Worm (Caenorhabditis elegans) whole organism, L1 larva: ENCODE measurements around the gene tbc-3.

Experiments
- C34B4.2 ChIP-seq: sonication (generic microtip); optimal IDR thresholded peaks from 2 replicates; lab custom pipeline; 2017; ENCODE audit warnings: mild to moderate bottlenecking, missing genetic modification characterization, missing compliant biosample characterization
- F16B12.6 ChIP-seq: fragments of 150-350 bp; optimal IDR thresholded peaks from 2 replicates; lab custom pipeline; 2014; ENCODE audit warnings: missing biosample characterization, missing genetic modification characterization
- aha-1 ChIP-seq: fragments of 150-350 bp; optimal IDR thresholded peaks from 2 replicates; lab custom pipeline; 2014; ENCODE audit warnings: missing biosample characterization, missing genetic modification characterization
- alr-1 ChIP-seq: fragments of 200-800 bp; sonication (Bioruptor generic); optimal IDR thresholded peaks from 2 replicates; lab custom pipeline; 2018; ENCODE audit warnings: borderline replicate concordance, mild to moderate bottlenecking, missing genetic modification characterization, missing compliant biosample characterization
- aly-2 ChIP-seq: fragments of 150-350 bp; optimal IDR thresholded peaks from 2 replicates; lab custom pipeline; 2014; ENCODE audit warnings: missing biosample characterization, missing genetic modification characterization
- ama-1 ChIP-seq: fragments of 150-350 bp; optimal IDR thresholded peaks from 2 replicates; lab custom pipeline; 2014
- ceh-8 ChIP-seq: fragments of 200-800 bp; sonication (Bioruptor generic); optimal IDR thresholded peaks from 2 replicates; lab custom pipeline; 2018; ENCODE audit warnings: mild to moderate bottlenecking, missing genetic modification characterization, moderate library complexity, missing compliant biosample characterization
- ceh-82 ChIP-seq, 3 experiments: fragments of 150-350 bp in 1 of 3; sonication (generic microtip) in 2 of 3; optimal IDR thresholded peaks; 2 replicates each; lab custom pipeline; 2014 to 2017; ENCODE audit warnings: missing biosample characterization in 3 of 3, missing genetic modification characterization in 3 of 3
- ceh-88 ChIP-seq: fragments of 200-800 bp; sonication (Bioruptor generic); IDR thresholded peaks from 2 replicates; pipeline ENCODE4 v1.3.6; 2022; ENCODE audit warnings: missing genetic modification characterization, missing compliant biosample characterization
- ces-1 ChIP-seq: fragments of 150-350 bp; optimal IDR thresholded peaks from 2 replicates; lab custom pipeline; 2014; ENCODE audit warnings: missing biosample characterization, missing genetic modification reagents, missing genetic modification characterization
- dpl-1 ChIP-seq, 3 experiments: fragments of 150-350 bp in 2 of 3; sonication (generic microtip) in 1 of 3; optimal IDR thresholded peaks; 2 replicates each; lab custom pipeline; 2014 to 2017; ENCODE audit warnings: missing biosample characterization in 3 of 3, missing genetic modification characterization in 3 of 3, missing genetic modification reagents in 3 of 3
- efl-1 ChIP-seq, 4 experiments: fragments of 150-350 bp; optimal IDR thresholded peaks in 3 of 4; peaks in 1 of 4; 1 replicate in 1 of 4; 2 replicates in 3 of 4; lab custom pipeline; 2014; ENCODE audit warnings: missing biosample characterization in 2 of 4, missing genetic modification characterization in 2 of 4, missing genetic modification reagents in 2 of 4
- fkh-10 ChIP-seq: sonication (generic microtip); optimal IDR thresholded peaks from 2 replicates; lab custom pipeline; 2017; ENCODE audit warnings: missing biosample characterization, missing genetic modification reagents, missing genetic modification characterization
- fos-1 ChIP-seq: fragments of 150-350 bp; optimal IDR thresholded peaks from 2 replicates; lab custom pipeline; 2014; ENCODE audit warnings: missing biosample characterization, missing genetic modification characterization
- grh-1 ChIP-seq: fragments of 200-800 bp; sonication (Bioruptor generic); IDR thresholded peaks from 2 replicates; pipeline ENCODE4 v1.3.6; 2022; ENCODE audit warnings: missing genetic modification reagents, missing genetic modification characterization, missing compliant biosample characterization
- hpl-2 ChIP-seq: fragments of 150-350 bp; optimal IDR thresholded peaks from 2 replicates; lab custom pipeline; 2014; ENCODE audit warnings: missing biosample characterization, missing genetic modification reagents, missing genetic modification characterization
- irx-1 ChIP-seq: sonication (generic microtip); optimal IDR thresholded peaks from 2 replicates; lab custom pipeline; 2016; ENCODE audit warnings: missing genetic modification characterization, missing compliant biosample characterization
- lin-14 ChIP-seq: fragments of 200-800 bp; sonication (Bioruptor generic); optimal IDR thresholded peaks from 2 replicates; lab custom pipeline; 2018; ENCODE audit warnings: mild to moderate bottlenecking, missing genetic modification characterization, moderate library complexity, missing compliant biosample characterization
- lin-15B ChIP-seq: fragments of 150-350 bp; sonication (generic microtip); optimal IDR thresholded peaks from 3 replicates; lab custom pipeline; 2014; ENCODE audit warnings: missing biosample characterization, missing genetic modification characterization
- lin-35 ChIP-seq, 2 experiments: fragments of 150-350 bp; optimal IDR thresholded peaks; 2 replicates each; lab custom pipeline; 2014; ENCODE audit warnings: missing biosample characterization in 2 of 2, missing genetic modification characterization in 2 of 2, missing genetic modification reagents in 2 of 2
- lir-3 ChIP-seq: sonication (generic microtip); optimal IDR thresholded peaks from 2 replicates; lab custom pipeline; 2016; ENCODE audit warnings: mild to moderate bottlenecking, missing genetic modification characterization, moderate library complexity, missing compliant biosample characterization; ENCODE audit not compliant: poor library complexity
- lsy-2 ChIP-seq, 2 experiments: fragments of 150-350 bp; optimal IDR thresholded peaks; 2 replicates each; lab custom pipeline; 2014; ENCODE audit warnings: missing biosample characterization in 2 of 2, missing genetic modification characterization in 2 of 2
- mab-9 ChIP-seq: fragments of 200-800 bp; sonication (Bioruptor generic); IDR thresholded peaks from 2 replicates; pipeline ENCODE4 v1.3.6; 2022; ENCODE audit warnings: missing genetic modification reagents, missing genetic modification characterization, missing compliant biosample characterization
- mdl-1 ChIP-seq, 2 experiments: fragments of 150-350 bp; optimal IDR thresholded peaks; 2 replicates each; lab custom pipeline; 2014 to 2017; ENCODE audit warnings: missing biosample characterization in 2 of 2, missing genetic modification characterization in 2 of 2, inconsistent platforms in 1 of 2
- mep-1 ChIP-seq: fragments of 150-350 bp; optimal IDR thresholded peaks from 2 replicates; lab custom pipeline; 2014; ENCODE audit warnings: missing biosample characterization, missing genetic modification characterization
- nhr-12 ChIP-seq: sonication (generic microtip); optimal IDR thresholded peaks from 2 replicates; lab custom pipeline; 2017; ENCODE audit warnings: missing biosample characterization, missing genetic modification characterization
- nhr-20 ChIP-seq: sonication (generic microtip); optimal IDR thresholded peaks from 2 replicates; lab custom pipeline; 2016; ENCODE audit warnings: mild to moderate bottlenecking, missing genetic modification characterization, missing compliant biosample characterization
- nhr-71 ChIP-seq: sonication (generic microtip); optimal IDR thresholded peaks from 2 replicates; lab custom pipeline; 2016; ENCODE audit warnings: mild to moderate bottlenecking, missing genetic modification characterization, moderate library complexity, missing compliant biosample characterization
- nhr-76 ChIP-seq: sonication (generic microtip); optimal IDR thresholded peaks from 2 replicates; lab custom pipeline; 2017; ENCODE audit warnings: missing biosample characterization, missing genetic modification characterization
- nhr-77 ChIP-seq: fragments of 150-350 bp; optimal IDR thresholded peaks from 2 replicates; lab custom pipeline; 2014; ENCODE audit warnings: missing biosample characterization, missing genetic modification characterization
- nhr-85 ChIP-seq: sonication (generic microtip); peaks from one replicate; lab custom pipeline; 2016; ENCODE audit warnings: missing genetic modification characterization, inconsistent platforms, missing compliant biosample characterization
- nhr-90 ChIP-seq: sonication (generic microtip); optimal IDR thresholded peaks from 2 replicates; lab custom pipeline; 2016; ENCODE audit warnings: mild to moderate bottlenecking, missing genetic modification characterization, missing compliant biosample characterization; ENCODE audit not compliant: poor library complexity
- pag-3 ChIP-seq: sonication (generic microtip); optimal IDR thresholded peaks from 2 replicates; lab custom pipeline; 2017; ENCODE audit warnings: missing genetic modification characterization, mild to moderate bottlenecking, missing compliant biosample characterization, antibody characterized with exemption, borderline replicate concordance; ENCODE audit not compliant: insufficient read depth
- pax-3 ChIP-seq: fragments of 200-800 bp; sonication (Bioruptor generic); optimal IDR thresholded peaks from 2 replicates; lab custom pipeline; 2018; ENCODE audit warnings: mild to moderate bottlenecking, missing genetic modification characterization, moderate library complexity, missing compliant biosample characterization
- pqm-1 ChIP-seq: sonication (generic microtip); optimal IDR thresholded peaks from 3 replicates; lab custom pipeline; 2017; ENCODE audit warnings: missing biosample characterization, missing genetic modification characterization
- rnt-1 ChIP-seq: sonication (generic microtip); optimal IDR thresholded peaks from 2 replicates; lab custom pipeline; 2016; ENCODE audit warnings: mild to moderate bottlenecking, missing genetic modification characterization, moderate library complexity, missing compliant biosample characterization
- sox-4 ChIP-seq: sonication (generic microtip); optimal IDR thresholded peaks from 2 replicates; lab custom pipeline; 2016; ENCODE audit warnings: missing genetic modification characterization, missing compliant biosample characterization
- swsn-7 ChIP-seq: sonication (generic microtip); optimal IDR thresholded peaks from 2 replicates; lab custom pipeline; 2016; ENCODE audit warnings: missing genetic modification characterization, missing compliant biosample characterization
- tbx-2 ChIP-seq: sonication (generic microtip); optimal IDR thresholded peaks from 2 replicates; lab custom pipeline; 2016; ENCODE audit warnings: missing genetic modification characterization, missing compliant biosample characterization
- tlp-1 ChIP-seq: fragments of 150-350 bp; optimal IDR thresholded peaks from 2 replicates; lab custom pipeline; 2014; ENCODE audit warnings: missing biosample characterization, missing genetic modification characterization
- unc-130 ChIP-seq: fragments of 150-350 bp; optimal IDR thresholded peaks from 2 replicates; lab custom pipeline; 2017; ENCODE audit warnings: missing biosample characterization, missing genetic modification characterization, inconsistent platforms
- unc-86 ChIP-seq: sonication (generic microtip); optimal IDR thresholded peaks from 2 replicates; lab custom pipeline; 2016; ENCODE audit warnings: missing genetic modification characterization, missing compliant biosample characterization
- unc-98 ChIP-seq: fragments of 200-800 bp; sonication (Bioruptor generic); IDR thresholded peaks from 2 replicates; pipeline ENCODE4 v1.3.6; 2022; ENCODE audit warnings: missing genetic modification characterization, missing compliant biosample characterization
- vab-15 ChIP-seq: sonication (generic microtip); optimal IDR thresholded peaks from 2 replicates; lab custom pipeline; 2017; ENCODE audit warnings: missing genotype, mild to moderate bottlenecking, missing genetic modification characterization, missing compliant biosample characterization
- xbp-1 ChIP-seq: sonication (generic microtip); optimal IDR thresholded peaks from 2 replicates; lab custom pipeline; 2016; ENCODE audit warnings: missing genetic modification characterization, missing compliant biosample characterization
- zag-1 ChIP-seq: fragments of 150-350 bp; optimal IDR thresholded peaks from 2 replicates; lab custom pipeline; 2014; ENCODE audit warnings: missing biosample characterization, missing genetic modification characterization
- zip-4 ChIP-seq: fragments of 200-800 bp; sonication (Bioruptor generic); optimal IDR thresholded peaks from 2 replicates; lab custom pipeline; 2018; ENCODE audit warnings: mild to moderate bottlenecking, missing genetic modification characterization, moderate library complexity, missing compliant biosample characterization
- ztf-4 ChIP-seq: fragments of 150-350 bp; optimal IDR thresholded peaks from 2 replicates; lab custom pipeline; 2014; ENCODE audit warnings: missing biosample characterization, missing genetic modification characterization

The tbc-3 gene

ce11 chrIV:9869344-9869743 is 29.5 kb upstream of the tbc-3 start:
- TF ChIP-seq tbx-2 (tag; lab: Kevin White, UChicago) (peak; percentile 45), nhr-77 (tag; lab: Kevin White, UChicago) (peak; percentile 16), sox-4 (no peak), ama-1 (lab: Kevin White, UChicago) (no peak), lin-14 (GFP tag; lab: Kevin White, UChicago) (peak; percentile 31)

ce11 chrIV:9872210-9872609 is 26.6 kb upstream of the tbc-3 start:
- no peak for TF ChIP-seq lin-35 (GFP tag; optimal IDR thresholded peaks at IDR 0.05; lab: Kevin White, UChicago)
- TF ChIP-seq mab-9 = no peak
- TF ChIP-seq swsn-7 = no peak
- no peak for TF ChIP-seq unc-98 (GFP tag; lab: Robert Waterston, UW)
- peak; percentile 86 for TF ChIP-seq nhr-85 (tag; lab: Kevin White, UChicago)
- TF ChIP-seq nhr-90 = no peak
- TF ChIP-seq C34B4.2 (tag; lab: Kevin White, UChicago) = no peak
- TF ChIP-seq lir-3 (tag; lab: Kevin White, UChicago) = no peak
- no peak for TF ChIP-seq alr-1 (tag; lab: Kevin White, UChicago)
- TF ChIP-seq fos-1 (tag; lab: Kevin White, UChicago) = no peak
- TF ChIP-seq nhr-76 = no peak
- TF ChIP-seq irx-1 (tag; lab: Kevin White, UChicago) = no peak
- TF ChIP-seq lsy-2 (tag; optimal IDR thresholded peaks at IDR 0.05; lab: Kevin White, UChicago) = peak in 1 of 2 experiments; percentile 29
- no peak for TF ChIP-seq nhr-71 (tag; lab: Kevin White, UChicago)
- no peak for TF ChIP-seq mep-1 (tag; lab: Kevin White, UChicago)
- TF ChIP-seq aly-2 = no peak
- TF ChIP-seq unc-130 = no peak
- no peak for TF ChIP-seq efl-1 (optimal IDR thresholded peaks at IDR 0.05; lab: Kevin White, UChicago)
- TF ChIP-seq efl-1 (GFP tag; optimal IDR thresholded peaks at IDR 0.05 in 1 of 2; lab: Kevin White, UChicago) = peak in 1 of 2 experiments; percentile 53
- no peak for TF ChIP-seq ces-1
- TF ChIP-seq xbp-1 (tag; lab: Kevin White, UChicago) = no peak
- TF ChIP-seq mdl-1 (tag; optimal IDR thresholded peaks at IDR 0.05; lab: Kevin White, UChicago) = no peak
- peak; percentile 52 for TF ChIP-seq nhr-20 (tag; lab: Kevin White, UChicago)
- TF ChIP-seq aha-1 = no peak
- no peak for TF ChIP-seq nhr-77 (tag; lab: Kevin White, UChicago)
- no peak for TF ChIP-seq lin-15B
- TF ChIP-seq hpl-2 (GFP tag; lab: Kevin White, UChicago) = no peak
- no peak for TF ChIP-seq ceh-82 (tag; optimal IDR thresholded peaks at IDR 0.05; lab: Kevin White, UChicago)

DNA sequence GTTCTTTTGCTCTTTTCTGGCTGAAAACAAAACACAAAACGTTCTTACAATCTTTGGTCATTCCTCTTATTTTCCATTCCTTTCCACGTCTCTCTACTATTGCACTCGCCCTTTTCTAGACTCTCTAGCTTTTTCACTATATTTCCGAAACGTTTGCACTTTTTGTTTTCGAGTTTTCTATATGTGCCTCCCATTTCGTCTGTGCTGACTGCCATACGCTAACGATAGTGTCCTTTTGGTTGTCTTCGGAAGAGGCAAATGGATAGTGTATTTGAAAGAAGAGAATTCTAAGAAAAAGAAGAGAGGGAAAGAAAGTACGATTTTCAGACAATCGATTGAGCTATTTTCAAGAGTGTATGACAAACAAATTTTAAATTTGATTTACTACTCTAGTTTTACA is 26.0 kb upstream of the tbc-3 start:
- no peak for TF ChIP-seq zip-4 (GFP tag; lab: Kevin White, UChicago)
- no peak for TF ChIP-seq tlp-1 (tag; lab: Kevin White, UChicago)
- TF ChIP-seq nhr-12 (tag; lab: Kevin White, UChicago) = no peak
- TF ChIP-seq grh-1 (GFP tag; lab: Robert Waterston, UW) = no peak
- no peak for TF ChIP-seq ceh-8 (GFP tag; lab: Kevin White, UChicago)
- no peak for TF ChIP-seq dpl-1 (GFP tag; optimal IDR thresholded peaks at IDR 0.05; lab: Kevin White, UChicago)
- TF ChIP-seq lsy-2 (tag; optimal IDR thresholded peaks at IDR 0.05; lab: Kevin White, UChicago) = peak in 1 of 2 experiments; percentile 11
- no peak for TF ChIP-seq lir-3 (tag; lab: Kevin White, UChicago)
- no peak for TF ChIP-seq ama-1 (lab: Kevin White, UChicago)
- TF ChIP-seq fos-1 (tag; lab: Kevin White, UChicago) = no peak
- peak in 1 of 3 experiments; percentile 22 for TF ChIP-seq ceh-82 (tag; optimal IDR thresholded peaks at IDR 0.05; lab: Kevin White, UChicago)
- no peak for TF ChIP-seq efl-1 (optimal IDR thresholded peaks at IDR 0.05; lab: Kevin White, UChicago)
- TF ChIP-seq efl-1 (GFP tag; optimal IDR thresholded peaks at IDR 0.05 in 1 of 2; lab: Kevin White, UChicago) = no peak
- no peak for TF ChIP-seq ces-1
- TF ChIP-seq pqm-1 = no peak
- TF ChIP-seq ztf-4 (tag; lab: Kevin White, UChicago) = no peak
- no peak for TF ChIP-seq zag-1 (tag; lab: Kevin White, UChicago)
- no peak for TF ChIP-seq ceh-88 (GFP tag; lab: Robert Waterston, UW)
- peak; percentile 3 for TF ChIP-seq rnt-1
- no peak for TF ChIP-seq unc-86 (tag; lab: Kevin White, UChicago)
- TF ChIP-seq mab-9 = no peak
- peak; percentile 14 for TF ChIP-seq mep-1 (tag; lab: Kevin White, UChicago)
- TF ChIP-seq F16B12.6 (tag; lab: Kevin White, UChicago) = no peak
- no peak for TF ChIP-seq alr-1 (tag; lab: Kevin White, UChicago)
- no peak for TF ChIP-seq fkh-10 (GFP tag; lab: Kevin White, UChicago)
- no peak for TF ChIP-seq pax-3 (tag; lab: Kevin White, UChicago)
- no peak for TF ChIP-seq aly-2
- no peak for TF ChIP-seq pag-3
- TF ChIP-seq nhr-85 (tag; lab: Kevin White, UChicago) = no peak
- peak; percentile 64 for TF ChIP-seq lin-14 (GFP tag; lab: Kevin White, UChicago)
- no peak for TF ChIP-seq vab-15 (tag; lab: Kevin White, UChicago)
